Worm (Caenorhabditis elegans): ENCODE results near the gene F21D12.3.

DNA sequence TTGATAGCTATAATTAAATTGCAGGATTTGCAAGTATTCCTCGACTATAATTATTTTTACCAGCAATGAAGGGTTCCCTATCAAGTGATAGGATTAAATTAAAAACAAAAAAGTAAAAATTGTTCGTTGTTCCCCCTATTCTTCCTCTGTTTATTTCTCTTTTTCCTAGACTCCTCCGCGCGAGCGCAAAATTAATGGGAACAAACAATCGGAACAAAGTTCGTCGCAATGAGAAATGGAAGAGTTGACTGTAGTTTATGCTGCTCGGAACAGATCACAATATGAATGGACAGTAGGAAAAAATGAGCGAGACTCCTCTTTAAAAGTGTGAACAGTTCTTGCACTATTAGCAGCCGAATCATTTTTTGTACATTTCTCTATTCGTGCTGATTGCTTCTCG, 16.9 kb upstream of the F21D12.3 start:
- TF ChIP-seq him-1 (tag; optimal IDR thresholded peaks at IDR 0.05) (no peak), W03F9.2 (tag; optimal IDR thresholded peaks at IDR 0.05) (no peak)
